Worm (Caenorhabditis elegans): ENCODE results near the gene glb-11.

ce11 chrIII:4034984-4035383, 43.0 kb upstream of the glb-11 start:
- no peak for TF ChIP-seq cog-1 (tag; optimal IDR thresholded peaks at IDR 0.05)
- TF ChIP-seq med-1 (GFP tag; optimal IDR thresholded peaks at IDR 0.05; ENCODE audit: insufficient read depth), result no peak
- no peak for TF ChIP-seq flt-1 (GFP tag; IDR thresholded peaks at IDR 0.05)
- no peak for TF ChIP-seq klf-2 (GFP tag; conservative IDR thresholded peaks at IDR 0.05)
- no peak for TF ChIP-seq ref-1 (GFP tag; conservative IDR thresholded peaks at IDR 0.05)
- TF ChIP-seq ztf-23 (GFP tag; IDR thresholded peaks at IDR 0.05), result no peak
- TF ChIP-seq T22C8.4 (GFP tag; IDR thresholded peaks at IDR 0.05), result no peak
- no peak for TF ChIP-seq tab-1 (GFP tag; IDR thresholded peaks at IDR 0.05)
- TF ChIP-seq ztf-29 (GFP tag; IDR thresholded peaks at IDR 0.05), result no peak
